In genomic region chrII:5593377-5593932, ce11 we compare ENCODE assay signal across 1 worm cellular context.
A peak's percentile ranks its signal among the peaks of the same experiment; 100 is the strongest.
TF ChIP-seq lines count a peak whose summit lies in the region.

Gene cdc-14, minus strand, starts transcription at chrII:5593427.

TF ChIP-seq in whole organism, L4 larva, 104 proteins besides CTCF, POLR2A, EP300 and RAD21 (continued from another document):
- no peak for TF ChIP-seq Y48G9A.11 (GFP tag; IDR thresholded peaks at IDR 0.05; lab: Robert Waterston, UW)
- no peak for TF ChIP-seq nhr-102 (tag; optimal IDR thresholded peaks at IDR 0.05; lab: Kevin White, UChicago)
- peak; percentile 81 for TF ChIP-seq dve-1 (tag; optimal IDR thresholded peaks at IDR 0.05; lab: Kevin White, UChicago; ENCODE audit: insufficient read depth)
- TF ChIP-seq dmd-9 (GFP tag; IDR thresholded peaks at IDR 0.05; lab: Robert Waterston, UW) = no peak
- TF ChIP-seq daf-12 (tag; optimal IDR thresholded peaks at IDR 0.05; lab: Kevin White, UChicago) = no peak
- TF ChIP-seq mes-2 (tag; optimal IDR thresholded peaks at IDR 0.05; lab: Kevin White, UChicago; ENCODE audit: poor library complexity, severe bottlenecking) = peak; percentile 62
- TF ChIP-seq unc-62 (GFP tag; optimal IDR thresholded peaks at IDR 0.05 in 1 of 2; lab: Kevin White, UChicago) = peak in 1 of 2 experiments; percentile 87
- no peak for TF ChIP-seq unc-62 (tag; optimal IDR thresholded peaks at IDR 0.05; lab: Kevin White, UChicago)
